Fruit fly (Drosophila melanogaster) whole organism, embryonic: ENCODE measurements around the gene Sfxn2.

Experiments
- ATbp ChIP-seq: fragments of 200-800 bp; sonication (Bioruptor generic); optimal IDR thresholded peaks from 2 replicates; lab custom pipeline; 2017; ENCODE audit warnings: missing biosample characterization, mild to moderate bottlenecking, missing genetic modification characterization, missing genetic modification reagents
- Atf6 ChIP-seq: fragments of 200-800 bp; sonication (Bioruptor generic); IDR thresholded peaks from 2 replicates; pipeline ENCODE4 v1.3.6; 2022; ENCODE audit warnings: missing biosample characterization, missing genetic modification characterization
- Bdp1 ChIP-seq: fragments of 200-800 bp; sonication (Bioruptor generic); optimal IDR thresholded peaks from 3 replicates; lab custom pipeline; 2016; ENCODE audit warnings: missing biosample characterization, missing genetic modification characterization
- Blimp-1 ChIP-seq: fragments of 200-800 bp; sonication (Bioruptor generic); optimal IDR thresholded peaks from 3 replicates; lab custom pipeline; 2018; ENCODE audit warnings: missing biosample characterization, missing genetic modification characterization, mild to moderate bottlenecking, moderate library complexity, missing genetic modification reagents
- CG10274 ChIP-seq: fragments of 200-800 bp; sonication (Bioruptor generic); optimal IDR thresholded peaks from 3 replicates; lab custom pipeline; 2017; ENCODE audit warnings: missing biosample characterization, mild to moderate bottlenecking, missing genetic modification characterization
- CG10366 ChIP-seq: fragments of 200-800 bp; sonication (Bioruptor generic); IDR thresholded peaks from 2 replicates; pipeline ENCODE4 v1.3.6; 2022; ENCODE audit warnings: missing biosample characterization, missing genetic modification characterization
- CG10543 ChIP-seq: fragments of 200-800 bp; sonication (Bioruptor generic); optimal IDR thresholded peaks from 3 replicates; lab custom pipeline; 2017; ENCODE audit warnings: missing biosample characterization, mild to moderate bottlenecking, missing genetic modification characterization, moderate library complexity
- CG11398 ChIP-seq: fragments of 200-800 bp; sonication (Bioruptor generic); optimal IDR thresholded peaks from 2 replicates; lab custom pipeline; 2016; ENCODE audit warnings: missing biosample characterization, missing genetic modification characterization
- CG11723 ChIP-seq: fragments of 200-800 bp; sonication (Bioruptor generic); optimal IDR thresholded peaks from 2 replicates; lab custom pipeline; 2017; ENCODE audit warnings: missing biosample characterization, mild to moderate bottlenecking, missing genetic modification characterization
- CG12155 ChIP-seq: fragments of 200-800 bp; sonication (Bioruptor generic); optimal IDR thresholded peaks from 3 replicates; lab custom pipeline; 2016; ENCODE audit warnings: missing biosample characterization, missing genetic modification characterization
- CG12659 ChIP-seq: fragments of 200-800 bp; sonication (Bioruptor generic); optimal IDR thresholded peaks from 3 replicates; lab custom pipeline; 2017; ENCODE audit warnings: mild to moderate bottlenecking, missing biosample characterization, missing genetic modification reagents, missing genetic modification characterization
- CG13775 ChIP-seq: fragments of 200-800 bp; sonication (Bioruptor generic); optimal IDR thresholded peaks from 3 replicates; lab custom pipeline; 2017; ENCODE audit warnings: missing biosample characterization, mild to moderate bottlenecking, missing genetic modification characterization
- CG17361 ChIP-seq: fragments of 200-800 bp; sonication (Bioruptor generic); IDR thresholded peaks from 3 replicates; pipeline ENCODE4 v1.3.6; 2022; ENCODE audit warnings: missing biosample characterization, missing genetic modification characterization
- CG18262 ChIP-seq: fragments of 200-800 bp; optimal IDR thresholded peaks from 3 replicates; lab custom pipeline; 2019; ENCODE audit warnings: missing biosample characterization, mild to moderate bottlenecking, missing genetic modification characterization, moderate library complexity
- CG31441 ChIP-seq: fragments of 200-800 bp; sonication (Bioruptor generic); IDR thresholded peaks from 2 replicates; pipeline ENCODE4 v1.3.6; 2022; ENCODE audit warnings: missing biosample characterization, missing genetic modification characterization
- CG9437 ChIP-seq: fragments of 200-800 bp; sonication (Bioruptor generic); optimal IDR thresholded peaks from 2 replicates; lab custom pipeline; 2018; ENCODE audit warnings: missing biosample characterization, mild to moderate bottlenecking, missing genetic modification characterization
- CG9727 ChIP-seq: fragments of 200-800 bp; sonication (Bioruptor generic); optimal IDR thresholded peaks from 3 replicates; lab custom pipeline; 2017; ENCODE audit warnings: missing biosample characterization, mild to moderate bottlenecking, missing genetic modification characterization
- E2f2 ChIP-seq: fragments of 200-800 bp; sonication (Bioruptor generic); IDR thresholded peaks from 2 replicates; pipeline ENCODE4 v1.3.6; 2022; ENCODE audit warnings: missing biosample characterization, missing genetic modification characterization
- ERR ChIP-seq: fragments of 200-800 bp; sonication (Bioruptor generic); optimal IDR thresholded peaks from 2 replicates; lab custom pipeline; 2016; ENCODE audit warnings: missing biosample characterization, missing genetic modification characterization
- GATAe ChIP-seq: fragments of 200-800 bp; sonication (Bioruptor generic); conservative IDR thresholded peaks from 2 replicates; pipeline ENCODE4 v1.3.6; 2022; ENCODE audit warnings: missing biosample characterization, missing genetic modification characterization
- HLH3B ChIP-seq: fragments of 200-800 bp; sonication (Bioruptor generic); IDR thresholded peaks from 2 replicates; pipeline ENCODE4 v1.3.6; 2022; ENCODE audit warnings: missing biosample characterization, missing genetic modification characterization
- Hmx ChIP-seq: fragments of 200-800 bp; sonication (Bioruptor generic); optimal IDR thresholded peaks from 2 replicates; lab custom pipeline; 2016; ENCODE audit warnings: missing biosample characterization, missing genetic modification characterization
- Lhr ChIP-seq: fragments of 200-800 bp; sonication (Bioruptor generic); optimal IDR thresholded peaks from 3 replicates; lab custom pipeline; 2017; ENCODE audit warnings: mild to moderate bottlenecking, missing biosample characterization, missing genetic modification reagents, missing genetic modification characterization
- Lpt ChIP-seq: fragments of >200 bp; optimal IDR thresholded peaks from 2 replicates; lab custom pipeline; 2018; ENCODE audit warnings: missing biosample characterization, missing genetic modification characterization
- Med ChIP-seq: fragments of 200-800 bp; sonication (Bioruptor generic); peaks from one replicate; lab custom pipeline; 2016; ENCODE audit warnings: missing biosample characterization, missing genetic modification characterization, mild to moderate bottlenecking, inconsistent platforms, moderate library complexity
- Oaz ChIP-seq: fragments of 200-800 bp; sonication (Bioruptor generic); IDR thresholded peaks from 2 replicates; pipeline ENCODE4 v1.3.6; 2022; ENCODE audit warnings: missing biosample characterization, missing genetic modification characterization
- Ptx1 ChIP-seq: fragments of 200-800 bp; sonication (Bioruptor generic); IDR thresholded peaks from 2 replicates; pipeline ENCODE4 v1.3.6; 2022; ENCODE audit warnings: missing biosample characterization, missing genetic modification characterization
- Rfx ChIP-seq: fragments of 200-800 bp; sonication (Bioruptor generic); IDR thresholded peaks from 2 replicates; pipeline ENCODE4 v1.3.6; 2022; ENCODE audit warnings: missing biosample characterization, missing genetic modification characterization
- Sox102F ChIP-seq: fragments of 200-800 bp; sonication (Bioruptor generic); optimal IDR thresholded peaks from 2 replicates; lab custom pipeline; 2018; ENCODE audit warnings: missing biosample characterization, mild to moderate bottlenecking, missing genetic modification characterization, moderate library complexity
- Taf1 ChIP-seq: fragments of 200-800 bp; sonication (Bioruptor generic); IDR thresholded peaks from 2 replicates; pipeline ENCODE4 v1.3.6; 2022; ENCODE audit warnings: missing biosample characterization, missing genetic modification characterization
- ac ChIP-seq: fragments of 200-800 bp; sonication (Bioruptor generic); optimal IDR thresholded peaks from 3 replicates; lab custom pipeline; 2017; ENCODE audit warnings: missing biosample characterization, mild to moderate bottlenecking, missing genetic modification characterization
- az2 ChIP-seq: fragments of 200-800 bp; sonication (Bioruptor generic); optimal IDR thresholded peaks from 3 replicates; lab custom pipeline; 2016; ENCODE audit warnings: missing biosample characterization, missing genetic modification characterization
- chn ChIP-seq: fragments of 200-800 bp; sonication (Bioruptor generic); optimal IDR thresholded peaks from 2 replicates; lab custom pipeline; 2016; ENCODE audit warnings: missing biosample characterization, missing genetic modification characterization
- ci ChIP-seq: fragments of 200-800 bp; sonication (Bioruptor generic); IDR thresholded peaks from 3 replicates; pipeline ENCODE4 v1.3.6; 2022; ENCODE audit warnings: missing biosample characterization, missing genetic modification characterization
- corto ChIP-seq: fragments of 200-800 bp; sonication (Bioruptor generic); optimal IDR thresholded peaks from 2 replicates; lab custom pipeline; 2016; ENCODE audit warnings: missing biosample characterization, mild to moderate bottlenecking, missing genetic modification characterization, moderate library complexity
- da ChIP-seq: fragments of 200-800 bp; sonication (Bioruptor generic); optimal IDR thresholded peaks from 2 replicates; lab custom pipeline; 2016; ENCODE audit warnings: missing biosample characterization, missing genetic modification characterization
- gfzf ChIP-seq: fragments of 200-800 bp; sonication (Bioruptor generic); optimal IDR thresholded peaks from 2 replicates; lab custom pipeline; 2016; ENCODE audit warnings: missing biosample characterization, mild to moderate bottlenecking, missing genetic modification characterization, moderate library complexity
- grau ChIP-seq: fragments of 200-800 bp; optimal IDR thresholded peaks from 3 replicates; lab custom pipeline; 2019; ENCODE audit warnings: missing biosample characterization, mild to moderate bottlenecking, missing genetic modification characterization, moderate library complexity
- h ChIP-seq: fragments of >200 bp; optimal IDR thresholded peaks from 2 replicates; lab custom pipeline; 2017
- kni ChIP-seq: fragments of 200-800 bp; sonication (Bioruptor generic); optimal IDR thresholded peaks from 3 replicates; lab custom pipeline; 2017; ENCODE audit warnings: mild to moderate bottlenecking, missing biosample characterization, missing genetic modification reagents, missing genetic modification characterization
- lilli ChIP-seq: fragments of 200-800 bp; sonication (Bioruptor generic); optimal IDR thresholded peaks from 3 replicates; lab custom pipeline; 2016; ENCODE audit warnings: missing biosample characterization, missing genetic modification characterization
- lmd ChIP-seq: fragments of 200-800 bp; sonication (Bioruptor generic); IDR thresholded peaks from 2 replicates; pipeline ENCODE4 v1.3.6; 2022; ENCODE audit warnings: missing biosample characterization, missing genetic modification characterization
- maf-S ChIP-seq: fragments of 200-800 bp; sonication (Bioruptor generic); optimal IDR thresholded peaks from 2 replicates; lab custom pipeline; 2016; ENCODE audit warnings: missing biosample characterization, missing genetic modification characterization
- p53 ChIP-seq: fragments of 200-800 bp; sonication (Bioruptor generic); optimal IDR thresholded peaks from 2 replicates; lab custom pipeline; 2016; ENCODE audit warnings: missing biosample characterization, missing genetic modification characterization
- salm ChIP-seq: fragments of 200-800 bp; sonication (Bioruptor generic); optimal IDR thresholded peaks from 2 replicates; lab custom pipeline; 2018; ENCODE audit warnings: missing biosample characterization, mild to moderate bottlenecking, missing genetic modification characterization
- sima ChIP-seq: fragments of 200-800 bp; sonication (Bioruptor generic); optimal IDR thresholded peaks from 2 replicates; lab custom pipeline; 2016; ENCODE audit warnings: missing biosample characterization, missing genetic modification characterization
- sr ChIP-seq: fragments of 200-800 bp; sonication (Bioruptor generic); IDR thresholded peaks from 3 replicates; pipeline ENCODE4 v1.3.6; 2022; ENCODE audit warnings: missing biosample characterization, missing genetic modification characterization
- sug ChIP-seq: fragments of 200-800 bp; optimal IDR thresholded peaks from 2 replicates; lab custom pipeline; 2019; ENCODE audit warnings: missing biosample characterization, mild to moderate bottlenecking, missing genetic modification characterization, moderate library complexity
- tin ChIP-seq: fragments of 200-800 bp; sonication (Bioruptor generic); optimal IDR thresholded peaks from 3 replicates; lab custom pipeline; 2016; ENCODE audit warnings: missing biosample characterization, missing genetic modification characterization
- twi ChIP-seq: fragments of 200-800 bp; optimal IDR thresholded peaks from 2 replicates; lab custom pipeline; 2019; ENCODE audit warnings: missing biosample characterization, mild to moderate bottlenecking, missing genetic modification characterization, moderate library complexity
- unpg ChIP-seq: fragments of 200-800 bp; sonication (Bioruptor generic); optimal IDR thresholded peaks from 3 replicates; lab custom pipeline; 2018; ENCODE audit warnings: missing biosample characterization, mild to moderate bottlenecking, missing genetic modification characterization, moderate library complexity

Sfxn2 gene

DNA sequence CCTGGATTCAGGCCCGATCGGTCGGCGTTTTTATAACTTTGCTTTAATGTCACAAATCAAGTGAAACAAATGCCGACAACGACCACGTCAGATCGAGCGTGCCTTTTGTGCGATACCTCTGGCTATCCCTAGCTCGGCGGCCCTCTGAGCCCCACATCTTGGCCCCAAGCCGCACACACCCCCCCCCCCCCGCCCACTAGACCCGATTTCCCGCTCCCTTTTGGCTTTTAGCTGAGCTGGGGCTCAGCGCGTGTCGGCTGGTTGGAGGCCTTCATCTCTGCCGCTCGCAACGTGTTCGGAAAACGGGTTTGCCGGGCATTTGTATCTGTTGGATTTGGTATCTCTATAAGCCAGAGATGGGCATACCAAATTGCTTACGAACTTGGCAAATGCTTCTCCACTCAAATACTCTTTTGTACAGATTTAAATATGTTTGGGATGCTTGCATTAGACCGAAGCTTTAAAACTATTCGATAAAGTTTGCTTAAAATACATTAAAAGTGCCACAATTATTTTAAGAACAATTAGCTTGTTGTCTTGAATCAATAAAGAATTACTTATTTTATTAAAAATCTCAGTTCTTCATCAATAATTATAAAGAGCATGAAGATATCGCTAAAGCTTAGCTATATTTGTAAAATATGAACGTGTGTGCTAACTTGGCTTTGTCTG lies 46.7 kb upstream of the Sfxn2 start (continued):
- TF ChIP-seq GATAe (GFP tag; lab: Robert Waterston, UW) (no peak), lmd (GFP tag; lab: Robert Waterston, UW) (peak; percentile 44; the same call in 1 of the 2 replicates), Oaz (no peak), tin (GFP tag; lab: Kevin White, UChicago) (peak; percentile 21), chn (GFP tag; lab: Kevin White, UChicago) (no peak), sug (tag; lab: Kevin White, UChicago) (no peak), CG9437 (GFP tag; lab: Kevin White, UChicago) (peak; percentile 22), CG10274 (GFP tag; lab: Kevin White, UChicago) (peak; percentile 29), twi (tag; lab: Kevin White, UChicago) (no peak), corto (GFP tag; lab: Kevin White, UChicago) (no peak), Taf1 (GFP tag; lab: Robert Waterston, UW) (0 out of 2 replicates have a peak, but pooled peaks have one; percentile 21), ATbp (GFP tag; lab: Kevin White, UChicago) (no peak), Bdp1 (GFP tag; lab: Kevin White, UChicago) (no peak), Ptx1 (GFP tag; lab: Robert Waterston, UW) (peak; percentile 45; the same call in 1 of the 2 replicates), salm (peak; percentile 5), E2f2 (GFP tag; lab: Robert Waterston, UW) (peak; percentile 25; the same call in 1 of the 2 replicates), Atf6 (GFP tag; lab: Robert Waterston, UW) (no peak; the same call in 1 of the 2 replicates), CG9727 (GFP tag; lab: Kevin White, UChicago) (peak; percentile 4), CG17361 (GFP tag; lab: Robert Waterston, UW) (peak; percentile 47; the same call in 2 of the 3 replicates), grau (tag; lab: Kevin White, UChicago) (peak; percentile 61), lilli (GFP tag; lab: Kevin White, UChicago) (peak; percentile 51), CG12659 (GFP tag; lab: Kevin White, UChicago) (peak; percentile 12), CG10366 (GFP tag; lab: Robert Waterston, UW) (peak; percentile 12; the same call in 1 of the 2 replicates), ERR (no peak), Med (GFP tag; lab: Kevin White, UChicago) (peak; percentile 85), gfzf (GFP tag; lab: Kevin White, UChicago) (no peak), kni (GFP tag; lab: Kevin White, UChicago) (peak; percentile 87), CG11723 (GFP tag; lab: Kevin White, UChicago) (no peak), HLH3B (GFP tag; lab: Robert Waterston, UW) (no peak), unpg (GFP tag; lab: Kevin White, UChicago) (no peak), CG13775 (GFP tag; lab: Kevin White, UChicago) (peak; percentile 1), CG12155 (GFP tag; lab: Kevin White, UChicago) (peak; percentile 38), sr (GFP tag; lab: Robert Waterston, UW) (peak; percentile 49; the same call in 1 of the 3 replicates), Rfx (peak; percentile 46; the same call in 1 of the 2 replicates), ci (GFP tag; lab: Robert Waterston, UW) (0 out of 3 replicates have a peak, but pooled peaks have one; percentile 18), maf-S (GFP tag; lab: Kevin White, UChicago) (no peak), CG11398 (GFP tag; lab: Kevin White, UChicago) (no peak), CG10543 (GFP tag; lab: Kevin White, UChicago) (peak; percentile 84), Hmx (GFP tag; lab: Kevin White, UChicago) (no peak), Blimp-1 (peak; percentile 1), Sox102F (GFP tag; lab: Kevin White, UChicago) (peak; percentile 56), ac (GFP tag; lab: Kevin White, UChicago) (no peak), da (GFP tag; lab: Kevin White, UChicago) (no peak), sima (GFP tag; lab: Kevin White, UChicago) (no peak), Lpt (GFP tag; lab: Kevin White, UChicago) (no peak), az2 (GFP tag; lab: Kevin White, UChicago) (peak; percentile 22), Lhr (GFP tag; lab: Kevin White, UChicago) (no peak), p53 (GFP tag; lab: Kevin White, UChicago) (no peak), h (no peak), CG18262 (tag; lab: Kevin White, UChicago) (peak; percentile 38), CG31441 (peak; percentile 27; the same call in 1 of the 2 replicates)
